Fruit fly (Drosophila melanogaster) whole organism, embryonic: ENCODE measurements around the gene AGO2.
A peak's percentile ranks its signal among the peaks of the same experiment; 100 is the strongest.

Source experiments
- Asciz ChIP-seq: fragments of 200-800 bp; sonication (Bioruptor generic); optimal IDR thresholded peaks from 2 replicates; lab custom pipeline; 2017; ENCODE audit warnings: missing biosample characterization, mild to moderate bottlenecking, missing genetic modification characterization, missing genetic modification reagents
- Bteb2 ChIP-seq: fragments of 200-800 bp; sonication (Bioruptor generic); optimal IDR thresholded peaks from 2 replicates; lab custom pipeline; 2016; ENCODE audit warnings: missing biosample characterization, missing genetic modification characterization
- CG13296 ChIP-seq: fragments of 200-800 bp; sonication (Bioruptor generic); optimal IDR thresholded peaks from 3 replicates; lab custom pipeline; 2018; ENCODE audit warnings: missing biosample characterization, mild to moderate bottlenecking, missing genetic modification characterization
- CG14710 ChIP-seq: fragments of 200-800 bp; sonication (Bioruptor generic); optimal IDR thresholded peaks from 3 replicates; lab custom pipeline; 2019; ENCODE audit warnings: missing biosample characterization, mild to moderate bottlenecking, missing genetic modification characterization, moderate library complexity
- CG1603 ChIP-seq: fragments of 200-800 bp; sonication (Bioruptor generic); optimal IDR thresholded peaks from 2 replicates; lab custom pipeline; 2019; ENCODE audit warnings: missing biosample characterization, mild to moderate bottlenecking, missing genetic modification characterization, moderate library complexity
- CG17186 ChIP-seq: fragments of 200-800 bp; sonication (Bioruptor generic); optimal IDR thresholded peaks from 3 replicates; lab custom pipeline; 2017; ENCODE audit warnings: missing biosample characterization, missing genetic modification reagents, missing genetic modification characterization
- CG17361 ChIP-seq: fragments of 200-800 bp; sonication (Bioruptor generic); IDR thresholded peaks from 3 replicates; pipeline ENCODE4 v1.3.6; 2022; ENCODE audit warnings: missing biosample characterization, missing genetic modification characterization
- CG18262 ChIP-seq: fragments of 200-800 bp; optimal IDR thresholded peaks from 3 replicates; lab custom pipeline; 2019; ENCODE audit warnings: missing biosample characterization, mild to moderate bottlenecking, missing genetic modification characterization, moderate library complexity
- CG2116 ChIP-seq: fragments of 200-800 bp; sonication (Bioruptor generic); optimal IDR thresholded peaks from 3 replicates; lab custom pipeline; 2018; ENCODE audit warnings: missing biosample characterization, mild to moderate bottlenecking, missing genetic modification characterization
- CG2120 ChIP-seq: fragments of 200-800 bp; sonication (Bioruptor generic); optimal IDR thresholded peaks from 3 replicates; lab custom pipeline; 2016; ENCODE audit warnings: missing biosample characterization, missing genetic modification characterization
- CG2712 ChIP-seq: fragments of 200-800 bp; optimal IDR thresholded peaks from 3 replicates; lab custom pipeline; 2019; ENCODE audit warnings: missing biosample characterization, mild to moderate bottlenecking, missing genetic modification characterization, moderate library complexity
- CG3407 ChIP-seq: fragments of 200-800 bp; sonication (Bioruptor generic); optimal IDR thresholded peaks from 2 replicates; lab custom pipeline; 2018; ENCODE audit warnings: missing biosample characterization, mild to moderate bottlenecking, missing genetic modification characterization
- CG34224 ChIP-seq: fragments of 200-800 bp; sonication (Bioruptor generic); IDR thresholded peaks from 3 replicates; pipeline ENCODE4 v1.3.6; 2022; ENCODE audit warnings: missing biosample characterization, missing genetic modification characterization; ENCODE audit not compliant: partially characterized antibody
- CG6689 ChIP-seq: fragments of 200-800 bp; sonication (Bioruptor generic); IDR thresholded peaks from 2 replicates; pipeline ENCODE4 v1.3.6; 2022; ENCODE audit warnings: missing biosample characterization, missing genetic modification characterization
- CG6765 ChIP-seq: fragments of 200-800 bp; sonication (Bioruptor generic); optimal IDR thresholded peaks from 3 replicates; lab custom pipeline; 2017; ENCODE audit warnings: missing biosample characterization, mild to moderate bottlenecking, missing genetic modification characterization
- CG6813 ChIP-seq: fragments of 200-800 bp; sonication (Bioruptor generic); optimal IDR thresholded peaks from 2 replicates; lab custom pipeline; 2017; ENCODE audit warnings: missing biosample characterization, missing genetic modification characterization, mild to moderate bottlenecking, moderate library complexity, missing genetic modification reagents
- CG9797 ChIP-seq: fragments of 200-800 bp; sonication (Bioruptor generic); optimal IDR thresholded peaks from 3 replicates; lab custom pipeline; 2018; ENCODE audit warnings: missing biosample characterization, mild to moderate bottlenecking, missing genetic modification characterization
- CkIIα-i1 ChIP-seq: fragments of 200-800 bp; sonication (Bioruptor generic); IDR thresholded peaks from 2 replicates; pipeline ENCODE4 v1.3.6; 2022; ENCODE audit warnings: missing biosample characterization, missing genetic modification characterization
- D19A ChIP-seq: fragments of 200-800 bp; optimal IDR thresholded peaks from 3 replicates; lab custom pipeline; 2019; ENCODE audit warnings: missing biosample characterization, mild to moderate bottlenecking, missing genetic modification characterization, moderate library complexity
- Eip74EF ChIP-seq, 2 experiments: fragments of 200-800 bp in 1 of 2; fragments of >200 bp in 1 of 2; sonication (Bioruptor generic) in 1 of 2; optimal IDR thresholded peaks; 2 replicates each; lab custom pipeline; 2017 to 2019; ENCODE audit warnings: missing biosample characterization in 2 of 2, missing genetic modification characterization in 2 of 2, mild to moderate bottlenecking in 1 of 2, moderate library complexity in 1 of 2
- Fer1 ChIP-seq: fragments of 200-800 bp; sonication (Bioruptor generic); optimal IDR thresholded peaks from 2 replicates; lab custom pipeline; 2017; ENCODE audit warnings: missing biosample characterization, mild to moderate bottlenecking, missing genetic modification characterization
- Gug ChIP-seq: fragments of 200-800 bp; sonication (Bioruptor generic); IDR thresholded peaks from 4 replicates; pipeline ENCODE4 v1.3.6; 2022; ENCODE audit warnings: missing biosample characterization, missing genetic modification characterization
- HHEX ChIP-seq: fragments of 200-800 bp; sonication (Bioruptor generic); optimal IDR thresholded peaks from 3 replicates; lab custom pipeline; 2017; ENCODE audit warnings: missing biosample characterization, mild to moderate bottlenecking, missing genetic modification characterization, missing genetic modification reagents
- Hr51 ChIP-seq, 2 experiments: fragments of 200-800 bp; sonication (Bioruptor generic); optimal IDR thresholded peaks; 2 replicates in 1 of 2; 3 replicates in 1 of 2; lab custom pipeline; 2016 to 2018; ENCODE audit warnings: missing biosample characterization in 2 of 2, missing genetic modification characterization in 2 of 2, mild to moderate bottlenecking in 1 of 2, moderate library complexity in 1 of 2
- Hsf ChIP-seq: fragments of 200-800 bp; sonication (Bioruptor generic); optimal IDR thresholded peaks from 3 replicates; lab custom pipeline; 2016; ENCODE audit warnings: missing biosample characterization, missing genetic modification characterization
- MESR4 ChIP-seq: fragments of 200-800 bp; sonication (Bioruptor generic); optimal IDR thresholded peaks from 2 replicates; lab custom pipeline; 2018; ENCODE audit warnings: missing biosample characterization, mild to moderate bottlenecking, missing genetic modification characterization, moderate library complexity
- Mad ChIP-seq: fragments of 200-800 bp; sonication (Bioruptor generic); optimal IDR thresholded peaks from 2 replicates; lab custom pipeline; 2016; ENCODE audit warnings: missing biosample characterization, missing genetic modification characterization
- Meics ChIP-seq: fragments of 200-800 bp; sonication (Bioruptor generic); optimal IDR thresholded peaks from 2 replicates; lab custom pipeline; 2017; ENCODE audit warnings: missing biosample characterization, mild to moderate bottlenecking, missing genetic modification characterization
- Myb ChIP-seq: fragments of 200-800 bp; sonication (Bioruptor generic); optimal IDR thresholded peaks from 2 replicates; lab custom pipeline; 2016; ENCODE audit warnings: missing biosample characterization, missing genetic modification characterization
- Six4 ChIP-seq: fragments of 200-800 bp; sonication (Bioruptor generic); optimal IDR thresholded peaks from 2 replicates; lab custom pipeline; 2016; ENCODE audit warnings: missing biosample characterization, missing genetic modification characterization
- Stat92E ChIP-seq, 3 experiments: fragments of >200 bp in 2 of 3; fragments of 200-800 bp in 1 of 3; sonication (Bioruptor generic) in 1 of 3; optimal IDR thresholded peaks; 2 replicates each; lab custom pipeline; 2017 to 2019; ENCODE audit warnings: missing biosample characterization in 3 of 3, missing genetic modification characterization in 3 of 3, mild to moderate bottlenecking in 1 of 3, moderate library complexity in 1 of 3
- Xrp1 ChIP-seq: fragments of 200-800 bp; sonication (Bioruptor generic); IDR thresholded peaks from 2 replicates; pipeline ENCODE4 v1.3.6; 2022; ENCODE audit warnings: missing biosample characterization, missing genetic modification characterization
- ato ChIP-seq: fragments of 200-800 bp; sonication (Bioruptor generic); IDR thresholded peaks from 2 replicates; pipeline ENCODE4 v1.3.6; 2022; ENCODE audit warnings: missing biosample characterization, missing genetic modification characterization; ENCODE audit not compliant: partially characterized antibody
- cg ChIP-seq: fragments of 200-800 bp; sonication (Bioruptor generic); optimal IDR thresholded peaks from 3 replicates; lab custom pipeline; 2019; ENCODE audit warnings: missing biosample characterization, mild to moderate bottlenecking, missing genetic modification characterization, moderate library complexity
- chn ChIP-seq: fragments of 200-800 bp; sonication (Bioruptor generic); optimal IDR thresholded peaks from 2 replicates; lab custom pipeline; 2016; ENCODE audit warnings: missing biosample characterization, missing genetic modification characterization
- dmrt11E ChIP-seq: fragments of 200-800 bp; sonication (Bioruptor generic); optimal IDR thresholded peaks from 3 replicates; lab custom pipeline; 2018; ENCODE audit warnings: missing biosample characterization, mild to moderate bottlenecking, missing genetic modification characterization, moderate library complexity
- ems ChIP-seq: fragments of 200-800 bp; sonication (Bioruptor generic); optimal IDR thresholded peaks from 3 replicates; lab custom pipeline; 2016; ENCODE audit warnings: missing biosample characterization, missing genetic modification characterization
- ftz-f1 ChIP-seq: fragments of 200-800 bp; sonication (Bioruptor generic); optimal IDR thresholded peaks from 2 replicates; lab custom pipeline; 2016; ENCODE audit warnings: missing biosample characterization, missing genetic modification characterization
- hbn ChIP-seq: fragments of 200-800 bp; sonication (Bioruptor generic); IDR thresholded peaks from 2 replicates; pipeline ENCODE4 v1.3.6; 2022; ENCODE audit warnings: missing biosample characterization, missing genetic modification characterization; ENCODE audit not compliant: partially characterized antibody
- lbe ChIP-seq: fragments of 200-800 bp; sonication (Bioruptor generic); optimal IDR thresholded peaks from 2 replicates; lab custom pipeline; 2016; ENCODE audit warnings: missing biosample characterization, mild to moderate bottlenecking, missing genetic modification characterization
- mirr ChIP-seq: fragments of 200-800 bp; sonication (Bioruptor generic); optimal IDR thresholded peaks from 3 replicates; lab custom pipeline; 2018; ENCODE audit warnings: missing biosample characterization, mild to moderate bottlenecking, missing genetic modification characterization
- salm ChIP-seq: fragments of 200-800 bp; sonication (Bioruptor generic); optimal IDR thresholded peaks from 2 replicates; lab custom pipeline; 2018; ENCODE audit warnings: missing biosample characterization, mild to moderate bottlenecking, missing genetic modification characterization
- scrt ChIP-seq: fragments of 200-800 bp; sonication (Bioruptor generic); optimal IDR thresholded peaks from 2 replicates; lab custom pipeline; 2018; ENCODE audit warnings: missing biosample characterization, mild to moderate bottlenecking, missing genetic modification characterization, moderate library complexity
- sna ChIP-seq: fragments of 200-800 bp; sonication (Bioruptor generic); IDR thresholded peaks from 2 replicates; pipeline ENCODE4 v1.3.6; 2022; ENCODE audit warnings: missing biosample characterization, missing genetic modification characterization; ENCODE audit not compliant: partially characterized antibody
- tup ChIP-seq: fragments of 200-800 bp; sonication (Bioruptor generic); optimal IDR thresholded peaks from 2 replicates; lab custom pipeline; 2016; ENCODE audit warnings: missing biosample characterization, mild to moderate bottlenecking, missing genetic modification characterization, moderate library complexity
- twi ChIP-seq: fragments of 200-800 bp; optimal IDR thresholded peaks from 2 replicates; lab custom pipeline; 2019; ENCODE audit warnings: missing biosample characterization, mild to moderate bottlenecking, missing genetic modification characterization, moderate library complexity
- z ChIP-seq: fragments of 200-800 bp; sonication (Bioruptor generic); IDR thresholded peaks from 3 replicates; pipeline ENCODE4 v1.3.6; 2022; ENCODE audit warnings: missing biosample characterization, missing genetic modification characterization
- zen2 ChIP-seq: fragments of 200-800 bp; sonication (Bioruptor generic); IDR thresholded peaks from 3 replicates; pipeline ENCODE4 v1.3.6; 2022; ENCODE audit warnings: missing biosample characterization, missing genetic modification characterization; ENCODE audit not compliant: partially characterized antibody

Gene AGO2

dm6 chr3L:15553993-15554644 lies at the start of gene AGO2 (continued):
- TF ChIP-seq zen2 (GFP tag; lab: Robert Waterston, UW) (peak; percentile 69; the same call in 2 of the 3 replicates), ato (GFP tag; lab: Robert Waterston, UW) (peak; percentile 62), Hr51 (GFP tag; optimal IDR thresholded peaks at IDR 0.05; lab: Kevin White, UChicago) (peak in 1 of 2 experiments; percentile 61), scrt (GFP tag; lab: Kevin White, UChicago) (peak; percentile 40), CG13296 (GFP tag; lab: Kevin White, UChicago) (peak; percentile 28), cg (GFP tag; lab: Kevin White, UChicago) (peak; percentile 52), chn (GFP tag; lab: Kevin White, UChicago) (no peak), dmrt11E (tag; lab: Kevin White, UChicago) (no peak), CG2712 (tag; lab: Kevin White, UChicago) (peak; percentile 6), Asciz (GFP tag; lab: Kevin White, UChicago) (peak; percentile 23), mirr (peak; percentile 32), CG2116 (GFP tag; lab: Kevin White, UChicago) (peak; percentile 91), z (GFP tag; lab: Robert Waterston, UW) (no peak), Myb (GFP tag; lab: Kevin White, UChicago) (peak; percentile 26), Six4 (peak; percentile 17), CG17361 (GFP tag; lab: Robert Waterston, UW) (peak; percentile 32; the same call in 1 of the 3 replicates), salm (tag; lab: Kevin White, UChicago) (no peak), sna (GFP tag; lab: Robert Waterston, UW) (peak; percentile 60), Meics (GFP tag; lab: Kevin White, UChicago) (no peak), CG6689 (0 out of 2 replicates have a peak, but pooled peaks have one; percentile 28), Eip74EF (GFP tag; optimal IDR thresholded peaks at IDR 0.05; lab: Kevin White, UChicago) (peak in 1 of 2 experiments; percentile 29), Hsf (GFP tag; lab: Kevin White, UChicago) (no peak), D19A (no peak), lbe (GFP tag; lab: Kevin White, UChicago) (peak; percentile 43), CG6813 (GFP tag; lab: Kevin White, UChicago) (no peak), CG1603 (tag; lab: Kevin White, UChicago) (peak; percentile 3), CG2120 (GFP tag; lab: Kevin White, UChicago) (peak; percentile 11), HHEX (GFP tag; lab: Kevin White, UChicago) (peak; percentile 21), Bteb2 (GFP tag; lab: Kevin White, UChicago) (no peak), Stat92E (GFP tag; optimal IDR thresholded peaks at IDR 0.05; lab: Kevin White, UChicago) (peak in 1 of 3 experiments; percentile 78), CG6765 (GFP tag; lab: Kevin White, UChicago) (peak; percentile 24), Gug (GFP tag; lab: Robert Waterston, UW) (no peak), Fer1 (GFP tag; lab: Kevin White, UChicago) (peak; percentile 13), ems (GFP tag; lab: Kevin White, UChicago) (no peak), hbn (GFP tag; lab: Robert Waterston, UW) (peak; percentile 50), twi (peak; percentile 53), CG14710 (peak; percentile 81), CG3407 (GFP tag; lab: Kevin White, UChicago) (no peak), CkIIα-i1 (GFP tag; lab: Robert Waterston, UW) (no peak), CG34224 (GFP tag; lab: Robert Waterston, UW) (peak; percentile 83), CG17186 (GFP tag; lab: Kevin White, UChicago) (peak; percentile 66), Mad (GFP tag; lab: Kevin White, UChicago) (no peak), ftz-f1 (GFP tag; lab: Kevin White, UChicago) (no peak), Xrp1 (GFP tag; lab: Robert Waterston, UW) (peak; percentile 41; the same call in 1 of the 2 replicates), tup (GFP tag; lab: Kevin White, UChicago) (no peak), MESR4 (GFP tag; lab: Kevin White, UChicago) (peak; percentile 99), CG9797 (peak; percentile 53), CG18262 (peak; percentile 20)
